Worm (Caenorhabditis elegans) whole organism, L4 larva: Measurements from ENCODE around the gene hot-9.
"Not testable (repeated sequence)": the region's sequence is repeated elsewhere in the genome, so short reads cannot be mapped to it uniquely, and the experiment has no call there.

ENCODE experiments used
- D1046.2 ChIP-seq: fragments of 200-800 bp; sonication (Bioruptor generic); IDR thresholded peaks from 2 replicates; pipeline ENCODE4 v1.3.6; 2022; ENCODE audit warnings: missing genetic modification characterization, missing compliant biosample characterization
- F26F4.8 ChIP-seq: fragments of 200-800 bp; sonication (Bioruptor generic); conservative IDR thresholded peaks from 2 replicates; pipeline ENCODE4 v1.3.6; 2022; ENCODE audit warnings: missing genetic modification characterization, missing compliant biosample characterization
- F37D6.2 ChIP-seq: sonication (generic microtip); optimal IDR thresholded peaks from 2 replicates; lab custom pipeline; 2016; ENCODE audit warnings: mild to moderate bottlenecking, missing genetic modification characterization, missing compliant biosample characterization
- F49E8.2 ChIP-seq: sonication (generic microtip); optimal IDR thresholded peaks from 2 replicates; lab custom pipeline; 2016; ENCODE audit warnings: missing compliant biosample characterization, mild to moderate bottlenecking, missing genetic modification characterization, borderline replicate concordance
- T26A8.4 ChIP-seq: fragments of 200-800 bp; sonication (Bioruptor generic); IDR thresholded peaks from 2 replicates; pipeline ENCODE4 v1.3.6; 2022; ENCODE audit warnings: missing genetic modification characterization, missing compliant biosample characterization
- aha-1 ChIP-seq: fragments of 150-350 bp; peaks from one replicate; lab custom pipeline; 2014; ENCODE audit warnings: missing biosample characterization, missing genetic modification characterization
- ama-1 ChIP-seq: fragments of 150-350 bp; optimal IDR thresholded peaks from 2 replicates; lab custom pipeline; 2014; ENCODE audit warnings: inconsistent platforms, mixed read lengths
- ceh-32 ChIP-seq: sonication (generic microtip); optimal IDR thresholded peaks from 2 replicates; lab custom pipeline; 2016; ENCODE audit warnings: mild to moderate bottlenecking, missing genetic modification characterization, missing compliant biosample characterization; ENCODE audit not compliant: poor library complexity
- ceh-82 ChIP-seq: sonication (generic microtip); optimal IDR thresholded peaks from 2 replicates; lab custom pipeline; 2017; ENCODE audit warnings: missing biosample characterization, missing genetic modification characterization
- ces-1 ChIP-seq: fragments of 150-350 bp; sonication (generic microtip); optimal IDR thresholded peaks from 4 replicates; lab custom pipeline; 2014; ENCODE audit warnings: missing biosample characterization, missing genetic modification reagents, missing genetic modification characterization
- daf-16 ChIP-seq, 3 experiments: sonication (generic microtip); optimal IDR thresholded peaks; 2 replicates each; lab custom pipeline; 2016 to 2017; ENCODE audit warnings: missing genetic modification characterization in 3 of 3, missing genetic modification reagents in 3 of 3, mild to moderate bottlenecking in 2 of 3, missing compliant biosample characterization in 2 of 3, missing biosample characterization in 1 of 3, moderate library complexity in 1 of 3
- daf-19 ChIP-seq: fragments of 200-800 bp; sonication (Bioruptor generic); conservative IDR thresholded peaks from 2 replicates; pipeline ENCODE4 v1.3.6; 2022; ENCODE audit warnings: missing genetic modification characterization, missing compliant biosample characterization
- daf-8 ChIP-seq: fragments of 200-800 bp; sonication (Bioruptor generic); IDR thresholded peaks from 2 replicates; pipeline ENCODE4 v1.3.6; 2022; ENCODE audit warnings: missing genetic modification characterization, missing compliant biosample characterization
- dmd-6 ChIP-seq: fragments of 200-800 bp; sonication (Bioruptor generic); IDR thresholded peaks from 2 replicates; pipeline ENCODE4 v1.3.6; 2022; ENCODE audit warnings: missing genetic modification reagents, missing genetic modification characterization, missing compliant biosample characterization
- dmd-8 ChIP-seq: fragments of 200-800 bp; sonication (Bioruptor generic); IDR thresholded peaks from 2 replicates; pipeline ENCODE4 v1.3.6; 2022; ENCODE audit warnings: missing genetic modification characterization, missing compliant biosample characterization
- duxl-1 ChIP-seq: sonication (generic microtip); optimal IDR thresholded peaks from 2 replicates; lab custom pipeline; 2016; ENCODE audit warnings: mild to moderate bottlenecking, missing genetic modification characterization, moderate library complexity, missing compliant biosample characterization; ENCODE audit not compliant: poor library complexity
- dve-1 ChIP-seq: sonication (generic microtip); optimal IDR thresholded peaks from 2 replicates; lab custom pipeline; 2017; ENCODE audit warnings: antibody characterized with exemption, mild to moderate bottlenecking, missing genetic modification characterization, missing compliant biosample characterization; ENCODE audit not compliant: insufficient read depth
- egl-43 ChIP-seq: fragments of 200-800 bp; sonication (Bioruptor generic); IDR thresholded peaks from 2 replicates; pipeline ENCODE4 v1.3.6; 2022; ENCODE audit warnings: missing genetic modification reagents, missing genetic modification characterization, missing compliant biosample characterization
- hif-1 ChIP-seq, 2 experiments: sonication (generic microtip); optimal IDR thresholded peaks; 2 replicates each; lab custom pipeline; 2016 to 2017; ENCODE audit warnings: missing compliant biosample characterization in 2 of 2, missing genetic modification characterization in 2 of 2, missing genetic modification reagents in 2 of 2, missing genotype in 2 of 2, mild to moderate bottlenecking in 1 of 2
- hlh-11 ChIP-seq: fragments of 200-800 bp; sonication (Bioruptor generic); optimal IDR thresholded peaks from 2 replicates; lab custom pipeline; 2018; ENCODE audit warnings: mild to moderate bottlenecking, missing genetic modification characterization, missing compliant biosample characterization
- hmg-1.1 ChIP-seq: fragments of 200-800 bp; sonication (Bioruptor generic); IDR thresholded peaks from 2 replicates; pipeline ENCODE4 v1.3.6; 2022; ENCODE audit warnings: missing genetic modification reagents, missing genetic modification characterization, missing compliant biosample characterization
- jun-1 ChIP-seq: fragments of 150-350 bp; optimal IDR thresholded peaks from 2 replicates; lab custom pipeline; 2014; ENCODE audit warnings: missing biosample characterization, missing genetic modification reagents, missing genetic modification characterization
- lim-7 ChIP-seq: fragments of 200-800 bp; sonication (Bioruptor generic); IDR thresholded peaks from 2 replicates; pipeline ENCODE4 v1.3.6; 2022; ENCODE audit warnings: missing genetic modification characterization, missing compliant biosample characterization
- lin-29 ChIP-seq: fragments of 200-800 bp; sonication (Bioruptor generic); IDR thresholded peaks from 2 replicates; pipeline ENCODE4 v1.3.6; 2022; ENCODE audit warnings: missing genetic modification reagents, missing genetic modification characterization, missing compliant biosample characterization
- lin-39 ChIP-seq: fragments of 150-350 bp; optimal IDR thresholded peaks from 2 replicates; lab custom pipeline; 2014; ENCODE audit warnings: missing biosample characterization, missing genetic modification reagents, missing genetic modification characterization
- madf-9 ChIP-seq: fragments of 200-800 bp; sonication (Bioruptor generic); conservative IDR thresholded peaks from 2 replicates; pipeline ENCODE4 v1.3.6; 2022; ENCODE audit warnings: missing genetic modification reagents, missing genetic modification characterization, missing compliant biosample characterization
- mdl-1 ChIP-seq, 2 experiments: fragments of 150-350 bp in 1 of 2; sonication (generic microtip) in 1 of 2; optimal IDR thresholded peaks; 2 replicates each; lab custom pipeline; 2014 to 2017; ENCODE audit warnings: missing biosample characterization in 2 of 2, missing genetic modification characterization in 2 of 2
- mxl-3 ChIP-seq: fragments of 200-800 bp; sonication (Bioruptor generic); optimal IDR thresholded peaks from 2 replicates; lab custom pipeline; 2018; ENCODE audit warnings: mild to moderate bottlenecking, missing genetic modification characterization, missing compliant biosample characterization
- nhr-10 ChIP-seq: fragments of 150-350 bp; optimal IDR thresholded peaks from 2 replicates; lab custom pipeline; 2014; ENCODE audit warnings: missing biosample characterization, missing genetic modification characterization
- nhr-111 ChIP-seq: fragments of 200-800 bp; sonication (Bioruptor generic); optimal IDR thresholded peaks from 2 replicates; lab custom pipeline; 2018; ENCODE audit warnings: mild to moderate bottlenecking, missing genetic modification characterization, missing compliant biosample characterization
- nhr-41 ChIP-seq: fragments of 200-800 bp; sonication (Bioruptor generic); IDR thresholded peaks from 2 replicates; pipeline ENCODE4 v1.3.6; 2022; ENCODE audit warnings: missing genetic modification reagents, missing genetic modification characterization, missing compliant biosample characterization
- nhr-6 ChIP-seq: fragments of 150-350 bp; optimal IDR thresholded peaks from 2 replicates; lab custom pipeline; 2014; ENCODE audit warnings: missing biosample characterization, missing genetic modification characterization
- nhr-76 ChIP-seq: fragments of 150-350 bp; optimal IDR thresholded peaks from 2 replicates; lab custom pipeline; 2014; ENCODE audit warnings: missing biosample characterization, missing genetic modification characterization
- nhr-77 ChIP-seq: fragments of 150-350 bp; optimal IDR thresholded peaks from 2 replicates; lab custom pipeline; 2014; ENCODE audit warnings: missing biosample characterization, missing genetic modification characterization
- rbr-2 ChIP-seq: sonication (generic microtip); optimal IDR thresholded peaks from 2 replicates; lab custom pipeline; 2016; ENCODE audit warnings: missing genotype, missing genetic modification characterization, missing compliant biosample characterization
- set-16 ChIP-seq: fragments of 200-800 bp; sonication (Bioruptor generic); IDR thresholded peaks from 2 replicates; pipeline ENCODE4 v1.3.6; 2022; ENCODE audit warnings: missing genetic modification reagents, missing genetic modification characterization, missing compliant biosample characterization
- snpc-1.2 ChIP-seq: fragments of 200-800 bp; sonication (Bioruptor generic); IDR thresholded peaks from 2 replicates; pipeline ENCODE4 v1.3.6; 2022; ENCODE audit warnings: missing genetic modification reagents, missing genetic modification characterization, missing compliant biosample characterization
- spr-1 ChIP-seq: sonication (generic microtip); optimal IDR thresholded peaks from 2 replicates; lab custom pipeline; 2016; ENCODE audit warnings: mild to moderate bottlenecking, missing genetic modification characterization, missing compliant biosample characterization
- tag-97 ChIP-seq: fragments of 200-800 bp; sonication (Bioruptor generic); IDR thresholded peaks from 2 replicates; pipeline ENCODE4 v1.3.6; 2022; ENCODE audit warnings: missing genetic modification characterization, missing compliant biosample characterization
- unc-130 ChIP-seq: sonication (generic microtip); optimal IDR thresholded peaks from 2 replicates; lab custom pipeline; 2016; ENCODE audit warnings: missing genetic modification reagents, missing genetic modification characterization, missing compliant biosample characterization
- unc-62 ChIP-seq, 3 experiments: fragments of 150-350 bp in 1 of 3; sonication (generic microtip); optimal IDR thresholded peaks in 2 of 3; peaks in 1 of 3; 1 replicate in 1 of 3; 2 replicates in 2 of 3; lab custom pipeline; 2014 to 2017; ENCODE audit warnings: missing biosample characterization in 3 of 3, missing genetic modification characterization in 3 of 3, missing genetic modification reagents in 3 of 3, missing genotype in 1 of 3
- vab-7 ChIP-seq: fragments of 200-800 bp; sonication (Bioruptor generic); IDR thresholded peaks from 2 replicates; pipeline ENCODE4 v1.3.6; 2022; ENCODE audit warnings: missing genetic modification reagents, missing genetic modification characterization, missing compliant biosample characterization
- zag-1 ChIP-seq: fragments of 150-350 bp; optimal IDR thresholded peaks from 2 replicates; lab custom pipeline; 2014; ENCODE audit warnings: missing biosample characterization, missing genetic modification characterization
- zfp-3 ChIP-seq: fragments of 200-800 bp; sonication (Bioruptor generic); conservative IDR thresholded peaks from 2 replicates; pipeline ENCODE4 v1.3.6; 2022; ENCODE audit warnings: missing genetic modification reagents, missing genetic modification characterization, missing compliant biosample characterization
- zip-11 ChIP-seq: fragments of 200-800 bp; sonication (Bioruptor generic); IDR thresholded peaks from 2 replicates; pipeline ENCODE4 v1.3.6; 2022; ENCODE audit warnings: missing genetic modification characterization, missing compliant biosample characterization
- ztf-7 ChIP-seq: fragments of 150-350 bp; optimal IDR thresholded peaks from 2 replicates; lab custom pipeline; 2014; ENCODE audit warnings: missing biosample characterization, missing genetic modification characterization

Gene hot-9

ce11 chrIV:5063297-5063696, 18.0 kb upstream of the hot-9 start (continued):
- TF ChIP-seq duxl-1 (no peak), ztf-7 (no peak), dve-1 (tag; lab: Kevin White, UChicago) (peak; percentile 25), ama-1 (lab: Kevin White, UChicago) (no peak), hif-1 (tag; optimal IDR thresholded peaks at IDR 0.05; lab: Kevin White, UChicago) (no peak), zip-11 (GFP tag; lab: Robert Waterston, UW) (no peak), vab-7 (no peak), daf-19 (GFP tag; lab: Robert Waterston, UW) (no peak), hlh-11 (tag; lab: Kevin White, UChicago) (peak; percentile 5), zag-1 (tag; lab: Kevin White, UChicago) (no peak), F49E8.2 (tag; lab: Kevin White, UChicago) (peak; percentile 1), rbr-2 (no peak), unc-130 (GFP tag; lab: Kevin White, UChicago) (peak; percentile 29), T26A8.4 (peak; percentile 47), nhr-77 (no peak)

ce11 chrIV:5062278-5062677, 17.0 kb upstream of the hot-9 start, which contains the start of gene msp-57:
msp-57 (plus strand) TSS chrIV:5062578.
- TF ChIP-seq nhr-10, T26A8.4, F26F4.8: not testable (repeated sequence)

ce11 chrIV:5060984-5061383, 15.7 kb upstream of the hot-9 start, which contains the start of gene C09B9.7:
C09B9.7 (minus strand) TSS chrIV:5061084.
- TF ChIP-seq vab-7 (no peak), lim-7 (GFP tag; lab: Robert Waterston, UW) (no peak), dmd-6 (GFP tag; lab: Robert Waterston, UW) (no peak), D1046.2 (GFP tag; lab: Robert Waterston, UW) (no peak), T26A8.4 (no peak), daf-16 (GFP tag; optimal IDR thresholded peaks at IDR 0.05; lab: Kevin White, UChicago) (no peak), daf-16 (tag; optimal IDR thresholded peaks at IDR 0.05; lab: Kevin White, UChicago) (no peak), dmd-8 (GFP tag; lab: Robert Waterston, UW) (no peak), nhr-6 (tag; lab: Kevin White, UChicago) (no peak), nhr-41 (no peak), set-16 (no peak), ces-1 (no peak), spr-1 (tag; lab: Kevin White, UChicago) (no peak), mdl-1 (tag; optimal IDR thresholded peaks at IDR 0.05; lab: Kevin White, UChicago) (no peak), hlh-11 (tag; lab: Kevin White, UChicago) (no peak), ceh-32 (tag; lab: Kevin White, UChicago) (no peak), tag-97 (no peak), madf-9 (GFP tag; lab: Robert Waterston, UW) (no peak), ztf-7 (no peak), mxl-3 (GFP tag; lab: Kevin White, UChicago) (no peak), unc-62 (GFP tag; optimal IDR thresholded peaks at IDR 0.05 in 1 of 2; lab: Kevin White, UChicago) (no peak), unc-62 (tag; optimal IDR thresholded peaks at IDR 0.05; lab: Kevin White, UChicago) (no peak)
- TF ChIP-seq, all 104 proteins: peak for 0

ce11 chrIV:5055964-5056588, 10.8 kb upstream of the hot-9 start, which contains the start of gene msp-55:
msp-55 (minus strand) TSS chrIV:5056014.
- TF ChIP-seq lin-29 (no peak), lin-39 (tag; lab: Kevin White, UChicago) (no peak), F37D6.2 (tag; lab: Kevin White, UChicago) (no peak), hmg-1.1 (no peak), set-16 (no peak), lim-7 (GFP tag; lab: Robert Waterston, UW) (no peak), nhr-6 (tag; lab: Kevin White, UChicago) (no peak), nhr-76 (tag; lab: Kevin White, UChicago) (no peak), ceh-82 (tag; lab: Kevin White, UChicago) (no peak), zfp-3 (GFP tag; lab: Robert Waterston, UW) (no peak), egl-43 (GFP tag; lab: Robert Waterston, UW) (no peak), aha-1 (tag; lab: Kevin White, UChicago) (no peak), daf-8 (no peak), jun-1 (tag; lab: Kevin White, UChicago) (no peak), snpc-1.2 (no peak), nhr-111 (GFP tag; lab: Kevin White, UChicago) (no peak), ces-1 (no peak), nhr-77 (no peak), zip-11 (GFP tag; lab: Robert Waterston, UW) (no peak)
